Fruit fly (Drosophila melanogaster): ENCODE results near the gene Bub1.

DNA sequence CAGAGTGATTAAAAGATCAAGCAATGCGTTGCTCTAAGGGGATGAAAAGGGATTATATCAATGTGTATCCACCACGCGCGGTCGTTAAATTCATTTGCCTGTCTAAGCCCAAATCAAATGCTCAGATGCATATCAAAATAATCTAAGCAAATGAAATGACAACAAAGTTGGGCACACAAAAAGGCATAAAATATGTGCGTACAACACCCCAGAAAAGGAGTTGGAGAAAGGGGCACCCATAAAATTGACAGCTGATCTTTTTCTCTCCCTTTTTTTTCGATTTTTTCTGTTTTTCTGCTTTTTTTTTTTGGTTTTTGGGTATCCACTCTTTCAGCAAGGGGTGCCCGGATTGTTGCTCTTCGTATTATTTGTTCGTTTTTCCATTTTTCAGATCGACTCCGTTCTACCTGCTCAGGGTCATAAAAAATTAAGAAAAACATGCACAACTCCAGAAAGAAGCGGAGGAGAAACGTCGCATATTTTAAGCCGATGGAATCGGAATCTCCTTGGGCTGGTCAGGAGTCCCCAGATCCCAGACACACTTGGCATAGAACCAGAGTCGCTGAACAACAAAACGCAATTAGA is 43.9 kb upstream of the Bub1 start:
- TF ChIP-seq Sp1 (GFP tag; optimal IDR thresholded peaks at IDR 0.05) (no peak), Hr78 (GFP tag; optimal IDR thresholded peaks at IDR 0.05) (no peak), dsf (GFP tag; optimal IDR thresholded peaks at IDR 0.05; ENCODE audit: borderline replicate concordance) (no peak), dl (GFP tag; optimal IDR thresholded peaks at IDR 0.05; ENCODE audit: insufficient read depth in 1 of 2, partially characterized antibody in 2 of 2) (no peak), N (GFP tag; optimal IDR thresholded peaks at IDR 0.05) (no peak)
